Worm (Caenorhabditis elegans) whole organism, early embryonic: ENCODE measurements around the gene ham-1.

Source experiments
- B0310.2 ChIP-seq: sonication (generic microtip); optimal IDR thresholded peaks from 2 replicates; lab custom pipeline; 2016; ENCODE audit warnings: mild to moderate bottlenecking, missing genetic modification characterization, missing compliant biosample characterization
- aly-1 ChIP-seq: sonication (generic microtip); optimal IDR thresholded peaks from 2 replicates; lab custom pipeline; 2016; ENCODE audit warnings: missing genetic modification characterization, missing compliant biosample characterization
- ama-1 ChIP-seq: fragments of 150-350 bp; optimal IDR thresholded peaks from 2 replicates; lab custom pipeline; 2014
- ets-7 ChIP-seq: sonication (generic microtip); optimal IDR thresholded peaks from 2 replicates; lab custom pipeline; 2016; ENCODE audit warnings: missing genotype, missing genetic modification characterization, missing compliant biosample characterization
- flt-1 ChIP-seq: fragments of 200-800 bp; sonication (Bioruptor generic); IDR thresholded peaks from 2 replicates; pipeline ENCODE4 v1.3.6; 2022; ENCODE audit warnings: missing genetic modification characterization, missing compliant biosample characterization
- hmbx-1 ChIP-seq: sonication (generic microtip); optimal IDR thresholded peaks from 2 replicates; lab custom pipeline; 2016; ENCODE audit warnings: mild to moderate bottlenecking, missing genetic modification characterization, missing compliant biosample characterization
- hmg-4 ChIP-seq: fragments of 200-800 bp; sonication (Bioruptor generic); optimal IDR thresholded peaks from 2 replicates; lab custom pipeline; 2018; ENCODE audit warnings: mild to moderate bottlenecking, missing genetic modification characterization, missing compliant biosample characterization
- hnd-1 ChIP-seq: sonication (generic microtip); optimal IDR thresholded peaks from 2 replicates; lab custom pipeline; 2016; ENCODE audit warnings: missing genetic modification characterization, missing compliant biosample characterization
- scrt-1 ChIP-seq: fragments of 200-800 bp; sonication (Bioruptor generic); IDR thresholded peaks from 2 replicates; pipeline ENCODE4 v1.3.6; 2022; ENCODE audit warnings: missing genetic modification characterization, missing compliant biosample characterization
- sea-1 ChIP-seq: fragments of 200-800 bp; sonication (Bioruptor generic); conservative IDR thresholded peaks from 2 replicates; pipeline ENCODE4 v1.3.6; 2022; ENCODE audit warnings: missing genetic modification characterization, missing compliant biosample characterization
- tbx-11 ChIP-seq: fragments of 200-800 bp; sonication (Bioruptor generic); IDR thresholded peaks from 2 replicates; pipeline ENCODE4 v1.3.6; 2022; ENCODE audit warnings: missing genetic modification characterization, missing compliant biosample characterization
- tbx-37 ChIP-seq: fragments of 200-800 bp; sonication (Bioruptor generic); conservative IDR thresholded peaks from 2 replicates; pipeline ENCODE4 v1.3.6; 2022; ENCODE audit warnings: missing genetic modification reagents, missing genetic modification characterization, missing compliant biosample characterization
- tra-4 ChIP-seq: sonication (generic microtip); optimal IDR thresholded peaks from 2 replicates; lab custom pipeline; 2017; ENCODE audit warnings: missing genetic modification characterization, missing compliant biosample characterization

DNA sequence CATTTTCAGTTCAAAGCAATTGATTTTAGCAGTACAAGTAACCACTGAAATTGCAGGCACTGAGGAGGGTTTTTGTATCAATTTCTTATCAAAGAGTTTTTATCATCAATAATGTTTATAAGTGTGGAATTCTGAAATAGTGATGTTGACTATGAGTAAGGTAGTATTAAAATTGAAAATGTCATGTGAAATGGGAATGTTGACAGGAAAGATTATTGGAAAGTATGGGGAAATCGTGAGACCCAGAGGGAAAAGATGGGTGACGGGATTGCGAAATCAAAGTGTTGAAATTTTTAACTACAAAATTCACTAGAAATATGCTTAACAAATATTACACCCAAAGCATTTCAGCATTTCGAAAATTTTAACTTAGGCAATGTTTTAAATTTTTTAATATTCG lies 14.8 kb upstream of the ham-1 start, which contains the start of gene F53B2.8:
- TF ChIP-seq aly-1 (tag; lab: Kevin White, UChicago) (no peak), scrt-1 (GFP tag; lab: Robert Waterston, UW) (no peak), hmg-4 (GFP tag; lab: Kevin White, UChicago) (no peak), ama-1 (no peak), ets-7 (no peak), sea-1 (no peak), tbx-37 (no peak), flt-1 (GFP tag; lab: Robert Waterston, UW) (no peak), B0310.2 (tag; lab: Kevin White, UChicago) (no peak), tbx-11 (GFP tag; lab: Robert Waterston, UW) (no peak), hmbx-1 (tag; lab: Kevin White, UChicago) (no peak), hnd-1 (tag; lab: Kevin White, UChicago) (no peak), tra-4 (tag; lab: Kevin White, UChicago) (no peak)
